Worm (Caenorhabditis elegans): Measurements from ENCODE around the gene scl-2.

The scl-2 gene

DNA sequence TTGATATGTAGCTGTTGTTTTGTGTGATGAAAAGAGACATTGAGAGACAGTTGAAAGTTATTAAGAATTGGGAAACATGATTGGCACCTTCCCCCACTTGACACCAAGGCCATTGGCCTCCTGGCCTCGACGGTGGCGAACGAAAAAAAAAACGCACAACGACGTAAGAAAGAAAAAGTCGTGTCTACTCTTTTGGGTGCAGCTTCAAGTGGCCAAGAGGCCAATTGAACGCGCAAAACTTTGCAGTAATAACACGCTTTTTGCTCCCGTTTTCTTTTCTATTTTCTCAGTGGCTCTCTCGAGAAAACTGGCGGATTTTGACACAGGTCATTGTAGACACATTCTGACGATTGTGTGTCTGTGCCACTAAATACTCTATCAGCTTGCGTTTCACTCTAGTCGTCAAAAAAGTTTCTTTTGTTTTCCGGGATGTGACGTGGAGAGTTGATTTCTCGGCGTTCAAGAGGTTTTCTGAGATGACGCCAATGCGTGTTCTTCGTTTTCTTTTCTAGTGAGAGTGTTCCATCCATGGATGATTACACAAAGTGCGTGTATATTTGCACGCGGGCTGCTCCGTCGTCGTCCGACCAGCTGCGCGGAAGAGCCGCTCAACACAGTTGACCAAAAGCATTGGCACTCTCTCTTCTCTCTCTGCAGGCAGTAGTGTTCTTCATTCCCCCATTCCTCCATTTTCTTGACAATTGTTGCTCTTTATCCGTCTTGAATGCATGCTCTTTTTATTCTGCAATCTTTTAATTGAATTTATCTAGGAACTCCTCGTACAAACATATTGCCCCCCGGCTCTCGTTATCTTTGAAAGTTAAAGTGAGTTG lies 26.8 kb upstream of the scl-2 start:
- TF ChIP-seq zfh-2 (GFP tag; conservative IDR thresholded peaks at IDR 0.05) (peak; percentile 38; the same call in 1 of the 2 replicates), ztf-18 (tag; optimal IDR thresholded peaks at IDR 0.05) (peak; percentile 2), Y53G8AR.9 (GFP tag; conservative IDR thresholded peaks at IDR 0.05) (0 out of 2 replicates have a peak, but pooled peaks have one; percentile 20), madf-6 (GFP tag; IDR thresholded peaks at IDR 0.05) (0 out of 2 replicates have a peak, but pooled peaks have one; percentile 9), B0261.1 (tag; optimal IDR thresholded peaks at IDR 0.05) (no peak)

DNA sequence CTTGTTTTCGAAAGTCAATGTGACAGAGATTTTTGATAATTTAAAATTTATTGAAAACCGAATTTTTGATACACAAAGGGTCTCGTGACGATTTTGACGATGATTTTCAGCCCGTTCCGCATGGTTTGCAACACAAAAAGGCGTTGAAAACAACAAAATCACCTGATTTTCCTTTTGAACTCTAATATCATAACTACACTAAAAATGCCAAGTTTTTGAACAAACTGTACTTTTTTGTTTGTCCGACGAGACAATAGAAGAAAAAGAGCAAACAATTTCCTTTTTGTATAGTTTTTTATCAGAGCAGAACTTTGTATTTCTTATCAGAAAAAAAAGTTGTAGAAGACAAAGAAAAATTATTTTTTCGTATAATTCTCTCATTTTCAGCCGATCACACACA lies 25.4 kb upstream of the scl-2 start:
- TF ChIP-seq K12H6.12 (tag; optimal IDR thresholded peaks at IDR 0.05) = no peak
- no peak for TF ChIP-seq cebp-1 (GFP tag; IDR thresholded peaks at IDR 0.05)
- TF ChIP-seq cebp-1 (tag; optimal IDR thresholded peaks at IDR 0.05) = peak; percentile 4
- peak; percentile 29 for TF ChIP-seq nhr-80 (tag; optimal IDR thresholded peaks at IDR 0.05)

DNA sequence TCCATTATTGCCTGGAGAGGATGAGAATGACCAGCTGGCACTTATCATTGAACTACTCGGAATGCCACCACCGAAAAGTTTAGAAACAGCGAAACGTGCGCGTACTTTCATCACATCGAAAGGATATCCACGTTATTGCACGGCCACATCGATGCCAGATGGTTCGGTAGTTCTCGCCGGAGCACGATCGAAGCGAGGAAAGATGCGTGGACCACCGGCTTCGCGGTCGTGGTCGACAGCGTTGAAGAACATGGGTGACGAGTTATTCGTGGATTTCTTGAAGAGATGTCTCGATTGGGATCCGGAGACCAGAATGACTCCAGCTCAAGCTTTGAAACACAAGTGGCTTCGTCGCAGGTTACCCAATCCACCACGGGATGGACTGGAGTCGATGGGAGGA lies 24.0 kb upstream of the scl-2 start:
- TF ChIP-seq F57A8.1 (GFP tag; optimal IDR thresholded peaks at IDR 0.05) = no peak
- 0 out of 2 replicates have a peak, but pooled peaks have one; percentile 47 for TF ChIP-seq egl-18 (GFP tag; IDR thresholded peaks at IDR 0.05)
- TF ChIP-seq zfh-2 (GFP tag; conservative IDR thresholded peaks at IDR 0.05) = peak; percentile 65
- no peak for TF ChIP-seq F10E7.11 (tag; optimal IDR thresholded peaks at IDR 0.05)
- TF ChIP-seq cebp-2 (GFP tag; IDR thresholded peaks at IDR 0.05) = 0 out of 2 replicates have a peak, but pooled peaks have one; percentile 86
- 0 out of 2 replicates have a peak, but pooled peaks have one; percentile 30 for TF ChIP-seq madf-3 (GFP tag; IDR thresholded peaks at IDR 0.05)
- no peak for TF ChIP-seq hlh-12 (tag; optimal IDR thresholded peaks at IDR 0.05)
- TF ChIP-seq F52B5.7 (tag; optimal IDR thresholded peaks at IDR 0.05) = peak; percentile 25

DNA sequence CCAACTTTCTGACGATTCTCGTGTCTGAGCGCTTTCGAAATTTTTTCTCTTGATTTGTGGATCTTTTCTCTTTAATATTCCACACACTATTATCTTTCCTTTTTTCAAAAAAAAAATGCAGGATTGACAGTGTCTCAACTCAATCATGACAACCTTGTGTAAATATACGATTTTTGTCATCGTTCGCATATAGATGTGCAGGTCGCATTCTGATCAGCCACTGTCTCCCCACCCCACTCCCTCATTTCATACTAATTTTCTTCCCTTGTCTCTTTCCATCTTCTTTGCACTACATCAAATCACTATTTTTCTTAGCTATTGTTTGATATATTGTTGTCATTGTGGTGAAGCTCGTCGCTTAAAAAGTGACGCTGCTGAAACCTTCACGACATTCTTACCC lies 22.2 kb upstream of the scl-2 start:
- TF ChIP-seq nhr-179 (tag; optimal IDR thresholded peaks at IDR 0.05) (no peak), madf-3 (GFP tag; IDR thresholded peaks at IDR 0.05) (0 out of 2 replicates have a peak, but pooled peaks have one; percentile 32), F49E8.2 (tag; optimal IDR thresholded peaks at IDR 0.05; ENCODE audit: insufficient read depth) (peak; percentile 11), cebp-1 (GFP tag; IDR thresholded peaks at IDR 0.05) (no peak), cebp-1 (tag; optimal IDR thresholded peaks at IDR 0.05) (peak; percentile 14), atf-7 (tag; optimal IDR thresholded peaks at IDR 0.05) (no peak), athp-1 (tag; optimal IDR thresholded peaks at IDR 0.05) (peak; percentile 40), F52B5.7 (tag; optimal IDR thresholded peaks at IDR 0.05) (peak; percentile 73), attf-6 (GFP tag; IDR thresholded peaks at IDR 0.05) (0 out of 2 replicates have a peak, but pooled peaks have one; percentile 20), gei-17 (GFP tag; optimal IDR thresholded peaks at IDR 0.05) (no peak), Y79H2A.3 (GFP tag; conservative IDR thresholded peaks at IDR 0.05) (peak; percentile 52; the same call in 1 of the 2 replicates), snpc-3.4 (tag; optimal IDR thresholded peaks at IDR 0.05) (no peak), B0336.3 (GFP tag; IDR thresholded peaks at IDR 0.05) (peak; percentile 40; the same call in 1 of the 2 replicates), F57C9.4 (tag; optimal IDR thresholded peaks at IDR 0.05) (no peak), ama-1 (optimal IDR thresholded peaks at IDR 0.05) (no peak), ama-1 (GFP tag; optimal IDR thresholded peaks at IDR 0.05) (peak in 1 of 2 experiments; percentile 32), hrde-1 (tag; optimal IDR thresholded peaks at IDR 0.05; ENCODE audit: borderline replicate concordance) (peak; percentile 37), snpc-4 (GFP tag; optimal IDR thresholded peaks at IDR 0.05) (no peak), snpc-4 (tag; optimal IDR thresholded peaks at IDR 0.05) (peak in 1 of 4 experiments; percentile 19)

DNA sequence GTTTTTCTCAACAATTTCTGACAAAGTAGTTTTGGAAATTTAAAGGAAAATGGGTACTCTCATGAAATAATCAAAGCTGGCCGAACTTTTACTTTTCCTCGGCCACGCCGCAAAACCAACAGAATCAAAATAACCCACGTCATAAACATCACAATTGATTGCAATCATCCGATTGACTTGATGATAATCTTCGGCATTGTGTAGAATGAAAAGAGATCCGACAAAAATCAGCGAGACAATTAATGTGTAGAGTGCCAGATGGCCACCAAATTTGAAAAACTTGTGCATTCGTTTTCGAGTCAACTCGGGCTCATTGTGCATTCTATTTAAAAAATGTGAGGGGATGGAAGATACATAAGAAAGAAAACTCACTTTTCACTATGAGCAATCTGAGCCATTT lies 20.7 kb upstream of the scl-2 start:
- TF ChIP-seq ztf-26 (tag; optimal IDR thresholded peaks at IDR 0.05) = no peak
- TF ChIP-seq let-526 (GFP tag; IDR thresholded peaks at IDR 0.05) = no peak
- no peak for TF ChIP-seq nfyb-1 (GFP tag; IDR thresholded peaks at IDR 0.05)
- no peak for TF ChIP-seq lin-54 (GFP tag; optimal IDR thresholded peaks at IDR 0.05)
